Worm (Caenorhabditis elegans): ENCODE data around the gene C05D12.2.

DNA sequence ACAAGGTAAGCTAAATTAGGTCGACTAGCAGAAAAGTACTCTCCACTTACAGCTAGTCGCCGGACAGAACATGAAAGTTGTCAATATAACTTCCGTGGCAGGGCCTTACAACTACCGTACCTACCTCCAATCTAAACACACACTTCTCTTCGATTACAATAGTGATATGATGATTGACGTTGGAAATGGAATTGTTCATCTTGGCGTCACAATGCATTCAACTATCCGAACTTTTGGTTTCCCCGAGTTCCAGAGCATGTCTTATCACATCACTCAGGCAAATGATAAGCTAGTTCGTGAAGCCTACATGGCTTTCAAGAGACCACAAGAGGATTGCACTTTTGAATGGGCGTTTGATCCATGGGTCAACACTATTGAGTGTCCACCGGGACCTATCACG, 9.2 kb downstream of the C05D12.2 start:
- TF ChIP-seq snpc-4 (tag; optimal IDR thresholded peaks at IDR 0.05): no peak
- TF ChIP-seq skn-1 (tag; optimal IDR thresholded peaks at IDR 0.05): no peak
- no peak for TF ChIP-seq ceh-82 (tag; optimal IDR thresholded peaks at IDR 0.05)
- no peak for TF ChIP-seq unc-86 (tag; optimal IDR thresholded peaks at IDR 0.05)
- TF ChIP-seq nhr-11 (tag; optimal IDR thresholded peaks at IDR 0.05): no peak
- TF ChIP-seq unc-62 (GFP tag; optimal IDR thresholded peaks at IDR 0.05): no peak

Measured in whole organism, L1 larva.